Worm (Caenorhabditis elegans): ENCODE results near the gene sds-22.

The sds-22 gene

DNA sequence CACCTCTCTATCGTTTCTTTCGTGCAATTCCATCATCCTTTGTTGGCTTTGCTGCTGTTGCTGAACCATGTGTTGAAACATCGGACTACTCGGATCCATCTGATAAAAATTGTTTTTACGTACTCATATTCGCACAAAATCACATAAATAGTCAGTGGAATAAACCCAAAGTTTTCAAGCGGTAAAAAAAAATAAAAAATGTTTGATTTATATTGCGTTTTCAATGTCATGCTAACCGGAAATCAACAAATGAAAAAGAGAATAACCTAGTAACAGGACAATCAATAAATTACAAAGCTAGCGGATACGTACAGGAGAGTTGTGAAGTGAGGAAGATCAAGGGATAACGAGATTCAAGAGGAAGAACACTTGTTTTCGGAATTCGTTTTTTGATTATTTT lies 3.3 kb upstream of the sds-22 start, which contains the start of gene mdt-10:
mdt-10 (minus strand) TSS at position 101 of the 400 bp plus-strand sequence.
- TF ChIP-seq tbx-8 (GFP tag; optimal IDR thresholded peaks at IDR 0.05) (no peak), nhr-76 (tag; optimal IDR thresholded peaks at IDR 0.05) (no peak), unc-39 (tag; optimal IDR thresholded peaks at IDR 0.05) (no peak), nhr-237 (tag; optimal IDR thresholded peaks at IDR 0.05) (no peak), zip-8 (tag; optimal IDR thresholded peaks at IDR 0.05) (no peak), bed-3 (GFP tag; optimal IDR thresholded peaks at IDR 0.05) (no peak)

DNA sequence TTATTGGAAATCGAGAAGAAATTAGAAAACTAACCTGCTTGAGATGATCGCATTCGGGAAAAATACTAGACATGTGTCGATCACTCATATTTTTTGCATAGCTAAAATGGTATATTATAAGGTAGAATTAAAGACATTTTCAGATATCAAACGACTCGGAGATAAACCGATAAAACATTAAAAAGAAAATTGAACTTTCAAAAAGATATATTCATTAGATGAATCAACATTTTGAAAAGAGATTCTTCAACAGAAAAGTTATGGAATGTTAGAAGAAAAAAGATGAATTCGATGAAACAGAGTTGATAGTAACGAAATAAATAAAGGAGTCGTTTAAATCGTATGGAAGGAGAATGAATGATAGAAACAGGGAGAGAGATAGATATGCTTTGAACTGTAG lies 2.6 kb upstream of the sds-22 start, which contains the start of gene mdmh-35:
mdmh-35 (minus strand) TSS at position 101 of the 400 bp plus-strand sequence.
- no peak for TF ChIP-seq mls-2 (tag; optimal IDR thresholded peaks at IDR 0.05)
- TF ChIP-seq ceh-39 (tag; optimal IDR thresholded peaks at IDR 0.05), result no peak
- no peak for TF ChIP-seq ztf-11 (tag; optimal IDR thresholded peaks at IDR 0.05)
- TF ChIP-seq ceh-43 (GFP tag; optimal IDR thresholded peaks at IDR 0.05), result no peak
- no peak for TF ChIP-seq lin-32 (GFP tag; optimal IDR thresholded peaks at IDR 0.05)

DNA sequence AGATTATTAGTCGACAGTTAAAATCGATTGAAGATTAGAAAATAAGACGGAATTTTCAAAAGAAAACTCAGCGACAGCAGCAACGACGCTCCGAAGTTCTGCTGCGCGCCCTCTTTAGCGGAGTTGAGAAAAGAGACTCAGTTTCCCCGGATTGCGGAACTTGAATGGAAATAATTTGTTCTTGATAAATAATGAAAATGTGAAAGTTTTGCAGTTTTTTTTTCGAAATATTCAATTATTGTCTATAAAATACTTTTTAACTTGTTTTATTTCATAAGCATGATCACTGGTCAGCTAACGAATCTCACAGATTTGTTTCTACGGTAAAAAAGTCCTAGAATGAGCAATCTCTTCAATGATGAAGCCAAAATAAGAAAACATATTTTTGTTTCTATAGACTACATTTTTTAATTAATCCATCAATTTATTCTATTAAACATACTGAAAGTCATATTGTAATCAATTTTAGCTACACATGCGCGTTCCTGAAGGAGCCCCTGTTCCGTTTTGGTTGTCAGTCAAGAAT lies 653 bp upstream of the sds-22 start, which contains the start of the genes cec-3 and T09A5.15:
cec-3 (minus strand) TSS at position 116 of the 526 bp plus-strand sequence.
T09A5.15 (plus strand) TSS at position 476 of the 526 bp plus-strand sequence.
- TF ChIP-seq ces-1 (GFP tag; optimal IDR thresholded peaks at IDR 0.05) (peak; percentile 54), mep-1 (tag; optimal IDR thresholded peaks at IDR 0.05) (peak; percentile 9), lsy-2 (tag; optimal IDR thresholded peaks at IDR 0.05) (peak; percentile 24), nhr-237 (tag; optimal IDR thresholded peaks at IDR 0.05) (peak; percentile 65), unc-120 (tag; optimal IDR thresholded peaks at IDR 0.05; ENCODE audit: poor library complexity, severe bottlenecking) (peak; percentile 56), drap-1 (GFP tag; optimal IDR thresholded peaks at IDR 0.05) (no peak), lin-32 (GFP tag; optimal IDR thresholded peaks at IDR 0.05) (no peak), mab-5 (tag; optimal IDR thresholded peaks at IDR 0.05) (peak; percentile 28)

DNA sequence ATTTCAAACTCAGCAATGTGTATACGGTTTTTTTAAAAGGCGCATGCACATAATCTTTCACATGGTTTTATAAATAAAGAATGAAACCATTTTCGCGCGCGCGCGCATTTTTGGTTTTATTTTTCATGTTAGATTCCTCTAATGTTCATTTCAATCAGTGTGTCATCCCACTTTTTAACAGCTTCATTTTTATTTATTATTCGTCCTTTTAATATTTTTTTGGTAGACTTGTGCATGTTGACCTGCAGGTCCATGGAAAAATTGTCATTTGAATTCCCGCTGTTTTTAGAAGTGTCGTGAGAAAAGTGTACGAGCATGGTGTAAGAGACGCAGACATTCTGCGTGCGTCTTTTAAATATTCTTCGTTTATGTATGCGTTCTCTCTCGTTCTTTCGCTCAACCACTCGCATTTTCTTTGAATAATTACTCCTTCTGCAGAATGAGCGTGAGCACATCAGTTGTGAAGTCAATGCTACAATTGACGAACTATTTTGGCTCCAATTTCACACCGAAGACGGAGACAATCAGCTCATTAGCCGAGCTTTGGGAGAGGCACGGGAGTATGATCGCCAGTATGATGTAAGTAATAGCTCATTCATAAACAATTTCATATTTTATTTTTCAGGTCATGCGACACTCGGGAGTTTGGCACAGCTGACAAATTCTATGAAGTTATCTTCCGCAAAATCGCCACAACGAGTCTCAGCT lies 2.2 kb downstream of the sds-22 start, which contains the start of gene lin-5:
lin-5 (plus strand) TSS at position 354 of the 708 bp plus-strand sequence.
- TF ChIP-seq M03D4.4 (tag; optimal IDR thresholded peaks at IDR 0.05) (no peak), elt-3 (tag; optimal IDR thresholded peaks at IDR 0.05) (no peak), sptf-1 (tag; optimal IDR thresholded peaks at IDR 0.05) (no peak), lin-13 (tag; optimal IDR thresholded peaks at IDR 0.05) (peak; percentile 31), bed-3 (GFP tag; optimal IDR thresholded peaks at IDR 0.05) (no peak), nhr-76 (tag; optimal IDR thresholded peaks at IDR 0.05) (no peak), elt-1 (tag; optimal IDR thresholded peaks at IDR 0.05; ENCODE audit: borderline replicate concordance, insufficient read depth) (no peak), nhr-237 (tag; optimal IDR thresholded peaks at IDR 0.05) (no peak), hlh-1 (tag; optimal IDR thresholded peaks at IDR 0.05) (peak; percentile 22), ceh-39 (tag; optimal IDR thresholded peaks at IDR 0.05) (no peak), lin-32 (GFP tag; optimal IDR thresholded peaks at IDR 0.05) (no peak), ztf-11 (tag; optimal IDR thresholded peaks at IDR 0.05) (no peak), nhr-12 (tag; optimal IDR thresholded peaks at IDR 0.05) (no peak), tbx-8 (GFP tag; optimal IDR thresholded peaks at IDR 0.05) (no peak), unc-39 (tag; optimal IDR thresholded peaks at IDR 0.05) (no peak), mls-2 (tag; optimal IDR thresholded peaks at IDR 0.05) (peak; percentile 48), unc-120 (tag; optimal IDR thresholded peaks at IDR 0.05; ENCODE audit: poor library complexity, severe bottlenecking) (peak; percentile 44), nhr-2 (tag; optimal IDR thresholded peaks at IDR 0.05) (no peak), lsy-2 (tag; optimal IDR thresholded peaks at IDR 0.05) (peak; percentile 27), drap-1 (GFP tag; optimal IDR thresholded peaks at IDR 0.05) (peak; percentile 4), ham-2 (GFP tag; optimal IDR thresholded peaks at IDR 0.05) (no peak), ces-1 (GFP tag; optimal IDR thresholded peaks at IDR 0.05) (peak; percentile 45), snpc-4 (tag; optimal IDR thresholded peaks at IDR 0.05) (no peak), ceh-43 (GFP tag; optimal IDR thresholded peaks at IDR 0.05) (no peak), mab-5 (tag; optimal IDR thresholded peaks at IDR 0.05) (no peak), sem-2 (GFP tag; optimal IDR thresholded peaks at IDR 0.05) (no peak), unc-62 (GFP tag; optimal IDR thresholded peaks at IDR 0.05) (peak; percentile 25), ceh-83 (GFP tag; optimal IDR thresholded peaks at IDR 0.05) (no peak), zip-8 (tag; optimal IDR thresholded peaks at IDR 0.05) (no peak)

Measured in whole organism, mixed stage, embryonic.